Fruit fly (Drosophila melanogaster) whole organism, larva: ENCODE data around the gene CG32271.

Experiments
- noc ChIP-seq: fragments of 200-800 bp; sonication (Bioruptor generic); optimal IDR thresholded peaks from 3 replicates; lab custom pipeline; 2019; ENCODE audit warnings: missing biosample characterization, mild to moderate bottlenecking, missing genetic modification characterization, moderate library complexity

Gene CG32271

dm6 chr3L:3169107-3169506, 33.9 kb downstream of the CG32271 start, which contains the start of the genes CG32278 and CG32281:
Gene CG32278 (plus strand): TSS chr3L:3169286.
Gene CG32281 (plus strand): TSS chr3L:3169375.
- no peak for TF ChIP-seq noc (tag; lab: Kevin White, UChicago)

dm6 chr3L:3166200-3166695, 36.7 kb downstream of the CG32271 start, which contains the start of gene Asciz:
Gene Asciz (minus strand): TSS chr3L:3166250.
- TF ChIP-seq noc (tag; lab: Kevin White, UChicago), result no peak

DNA sequence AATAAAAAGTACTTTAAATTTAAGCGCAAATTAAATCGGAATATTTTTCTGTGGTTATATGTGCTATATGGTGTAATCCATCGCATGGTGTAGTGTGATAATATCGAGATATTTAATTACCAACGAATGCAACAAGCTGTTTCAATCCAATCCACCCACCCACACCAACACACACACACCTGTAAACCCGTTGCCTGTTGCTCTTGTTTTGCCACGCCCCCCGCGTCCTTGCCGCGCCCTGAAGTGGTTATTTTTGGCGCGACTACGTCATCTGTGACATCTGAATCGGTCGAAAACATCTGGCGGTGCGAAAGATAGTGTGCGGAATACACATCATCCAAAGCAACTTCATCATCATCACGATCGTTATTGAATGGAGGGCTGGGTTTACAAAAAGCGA, 37.6 kb downstream of the CG32271 start:
- TF ChIP-seq noc (tag; lab: Kevin White, UChicago), result no peak

dm6 chr3L:3164951-3165350, 38.0 kb downstream of the CG32271 start, which contains the start of gene CG32280:
Gene CG32280 (plus strand): TSS chr3L:3165181.
- peak; percentile 36 for TF ChIP-seq noc (tag; lab: Kevin White, UChicago)

- no peak for TF ChIP-seq noc (tag; lab: Kevin White, UChicago)
These were observed 40.4 kb downstream of the CG32271 start for dm6 chr3L:3162584-3162983.

DNA sequence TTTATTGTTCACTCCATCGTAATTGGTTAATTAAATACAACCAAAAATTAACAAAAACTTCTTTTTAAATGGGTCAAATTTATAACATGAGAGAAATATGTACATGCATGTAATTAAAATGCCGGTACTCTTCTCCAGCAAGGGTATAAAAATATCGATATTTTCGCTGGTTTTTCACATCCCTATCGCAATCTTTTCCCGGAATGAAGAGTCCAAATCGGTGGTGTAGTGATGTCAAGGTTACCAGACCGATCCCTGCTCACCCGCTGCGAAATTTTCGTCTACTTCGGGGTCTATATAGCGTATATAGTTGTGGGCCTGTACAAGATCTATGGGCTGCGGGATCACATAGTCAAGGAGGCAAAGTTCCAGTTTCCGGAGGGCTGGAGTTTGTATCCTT, 41.0 kb downstream of the CG32271 start, which contains the start of gene rasp:
Gene rasp (plus strand): TSS at position 213 of the 400 bp plus-strand sequence.
- no peak for TF ChIP-seq noc (tag; lab: Kevin White, UChicago)

- no peak for TF ChIP-seq noc (tag; lab: Kevin White, UChicago)
These were observed 43.4 kb downstream of the CG32271 start, which contains the start of the genes ND-30 and CG15812 for dm6 chr3L:3159309-3160194. Gene ND-30 (minus strand): TSS chr3L:3159578. Gene CG15812 (plus strand): TSS chr3L:3159991.

DNA sequence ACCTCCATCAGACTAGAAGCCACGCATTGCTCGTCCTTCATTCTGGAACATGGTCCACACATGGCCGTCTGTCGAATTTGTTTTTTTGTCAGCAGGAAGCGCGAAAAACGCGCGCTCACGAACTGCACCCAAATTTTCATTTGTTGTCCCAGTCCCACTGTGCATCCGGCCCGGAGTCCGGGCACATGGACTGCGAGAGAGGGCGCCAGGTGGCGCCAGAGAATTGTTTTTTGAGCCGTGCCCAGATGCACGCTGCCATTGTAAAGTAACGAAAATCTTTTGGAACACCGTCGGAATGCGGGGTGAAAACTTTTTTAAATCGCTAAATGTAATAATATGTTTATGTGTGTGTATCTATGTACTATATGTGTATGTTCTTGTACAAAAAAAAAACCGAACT, 45.3 kb downstream of the CG32271 start:
- no peak for TF ChIP-seq noc (tag; lab: Kevin White, UChicago)
